Fruit fly (Drosophila melanogaster) whole organism, adult: ENCODE data around the gene GstD10.
A peak's percentile ranks its signal among the peaks of the same experiment; 100 is the strongest.

Experiments
- CG11617 ChIP-seq: fragments of 200-800 bp; sonication (Bioruptor generic); optimal IDR thresholded peaks from 2 replicates; lab custom pipeline; 2017; ENCODE audit warnings: mild to moderate bottlenecking, missing biosample characterization, missing genetic modification reagents, missing genetic modification characterization
- CG12768 ChIP-seq: fragments of 200-800 bp; sonication (Bioruptor generic); optimal IDR thresholded peaks from 2 replicates; lab custom pipeline; 2017; ENCODE audit warnings: missing biosample characterization, missing genetic modification characterization, mild to moderate bottlenecking, moderate library complexity, missing genetic modification reagents
- CG14711 ChIP-seq: fragments of 200-800 bp; sonication (Bioruptor generic); optimal IDR thresholded peaks from 2 replicates; lab custom pipeline; 2018; ENCODE audit warnings: missing biosample characterization, mild to moderate bottlenecking, missing genetic modification characterization, moderate library complexity
- CG1620 ChIP-seq: fragments of 200-800 bp; sonication (Bioruptor generic); optimal IDR thresholded peaks from 2 replicates; lab custom pipeline; 2016; ENCODE audit warnings: missing biosample characterization, missing genetic modification characterization
- CG33017 ChIP-seq: fragments of 200-800 bp; sonication (Bioruptor generic); optimal IDR thresholded peaks from 2 replicates; lab custom pipeline; 2018; ENCODE audit warnings: missing biosample characterization, mild to moderate bottlenecking, missing genetic modification characterization, moderate library complexity
- CG5204 ChIP-seq: fragments of 200-800 bp; sonication (Bioruptor generic); optimal IDR thresholded peaks from 2 replicates; lab custom pipeline; 2016; ENCODE audit warnings: missing biosample characterization, missing genetic modification characterization
- CG7045 ChIP-seq: fragments of 200-800 bp; sonication (Bioruptor generic); optimal IDR thresholded peaks from 2 replicates; lab custom pipeline; 2017; ENCODE audit warnings: missing biosample characterization, mild to moderate bottlenecking, missing genetic modification characterization
- CG7101 ChIP-seq: fragments of 200-800 bp; sonication (Bioruptor generic); optimal IDR thresholded peaks from 2 replicates; lab custom pipeline; 2018; ENCODE audit warnings: missing biosample characterization, mild to moderate bottlenecking, missing genetic modification characterization, moderate library complexity
- Clk ChIP-seq: fragments of 200-800 bp; sonication (Bioruptor generic); optimal IDR thresholded peaks from 2 replicates; lab custom pipeline; 2017; ENCODE audit warnings: missing biosample characterization, missing genetic modification characterization
- Crg-1 ChIP-seq: fragments of 200-800 bp; sonication (Bioruptor generic); optimal IDR thresholded peaks from 2 replicates; lab custom pipeline; 2016; ENCODE audit warnings: missing biosample characterization, missing genetic modification characterization
- Hr96 ChIP-seq: fragments of 200-800 bp; sonication (Bioruptor generic); optimal IDR thresholded peaks from 2 replicates; lab custom pipeline; 2016; ENCODE audit warnings: missing biosample characterization, missing genetic modification characterization
- Mnt ChIP-seq: fragments of 200-800 bp; sonication (Bioruptor generic); optimal IDR thresholded peaks from 2 replicates; lab custom pipeline; 2016; ENCODE audit warnings: missing biosample characterization, mild to moderate bottlenecking, missing genetic modification characterization
- bab1 ChIP-seq: fragments of 200-800 bp; sonication (Bioruptor generic); optimal IDR thresholded peaks from 3 replicates; lab custom pipeline; 2019; ENCODE audit warnings: missing biosample characterization, mild to moderate bottlenecking, missing genetic modification characterization, moderate library complexity
- cic ChIP-seq: fragments of 200-800 bp; sonication (Bioruptor generic); optimal IDR thresholded peaks from 2 replicates; lab custom pipeline; 2017; ENCODE audit warnings: missing biosample characterization, mild to moderate bottlenecking, missing genetic modification characterization, moderate library complexity
- cnc ChIP-seq, 2 experiments: fragments of >200 bp; optimal IDR thresholded peaks; 2 replicates each; lab custom pipeline; 2017
- kay ChIP-seq: fragments of 200-800 bp; sonication (Bioruptor generic); peaks from one replicate; lab custom pipeline; 2016; ENCODE audit warnings: missing biosample characterization, missing genetic modification characterization, borderline replicate concordance
- ovo ChIP-seq: fragments of 200-800 bp; sonication (Bioruptor generic); optimal IDR thresholded peaks from 2 replicates; lab custom pipeline; 2016; ENCODE audit warnings: missing biosample characterization, missing genetic modification characterization
- pad ChIP-seq: fragments of 200-800 bp; sonication (Bioruptor generic); optimal IDR thresholded peaks from 3 replicates; lab custom pipeline; 2017; ENCODE audit warnings: missing biosample characterization, missing genetic modification characterization, mild to moderate bottlenecking, moderate library complexity, missing genetic modification reagents
- tj ChIP-seq: fragments of 200-800 bp; sonication (Bioruptor generic); optimal IDR thresholded peaks from 3 replicates; lab custom pipeline; 2017; ENCODE audit warnings: missing biosample characterization, mild to moderate bottlenecking, missing genetic modification characterization, moderate library complexity
- toe ChIP-seq: fragments of 200-800 bp; sonication (Bioruptor generic); optimal IDR thresholded peaks from 2 replicates; lab custom pipeline; 2016; ENCODE audit warnings: missing biosample characterization, missing genetic modification characterization

The GstD10 gene

dm6 chr3R:12398620-12399247 is 33.2 kb upstream of the GstD10 start, which contains the start of gene Cyp9f3:
TSS of gene Cyp9f3 (minus strand) at chr3R:12398929.
- no peak for TF ChIP-seq Crg-1 (GFP tag; lab: Kevin White, UChicago)
- TF ChIP-seq cic (GFP tag; lab: Kevin White, UChicago), result peak; percentile 25
- peak; percentile 45 for TF ChIP-seq pad (GFP tag; lab: Kevin White, UChicago)
- TF ChIP-seq toe, result no peak
- no peak for TF ChIP-seq CG12768
- no peak for TF ChIP-seq CG5204
- TF ChIP-seq bab1, result no peak
- no peak for TF ChIP-seq tj (GFP tag; lab: Kevin White, UChicago)
- TF ChIP-seq CG7101 (tag; lab: Kevin White, UChicago), result no peak
- TF ChIP-seq CG1620, result no peak
- no peak for TF ChIP-seq cnc (optimal IDR thresholded peaks at IDR 0.05; lab: Kevin White, UChicago)
- no peak for TF ChIP-seq Clk (GFP tag; lab: Kevin White, UChicago)
- no peak for TF ChIP-seq kay

dm6 chr3R:12398054-12398453 is 32.5 kb upstream of the GstD10 start:
- TF ChIP-seq CG11617, result no peak
- no peak for TF ChIP-seq Crg-1 (GFP tag; lab: Kevin White, UChicago)
- no peak for TF ChIP-seq tj (GFP tag; lab: Kevin White, UChicago)
- TF ChIP-seq CG7045 (GFP tag; lab: Kevin White, UChicago), result peak; percentile 49
- TF ChIP-seq Mnt (GFP tag; lab: Kevin White, UChicago), result no peak
- TF ChIP-seq cic (GFP tag; lab: Kevin White, UChicago), result no peak
- no peak for TF ChIP-seq bab1
- TF ChIP-seq pad (GFP tag; lab: Kevin White, UChicago), result no peak
- TF ChIP-seq kay, result peak; percentile 88
- peak; percentile 7 for TF ChIP-seq CG14711 (tag; lab: Kevin White, UChicago)
- TF ChIP-seq ovo (GFP tag; lab: Kevin White, UChicago), result no peak
- no peak for TF ChIP-seq Hr96
- TF ChIP-seq CG5204, result no peak
- no peak for TF ChIP-seq cnc (optimal IDR thresholded peaks at IDR 0.05; lab: Kevin White, UChicago)

dm6 chr3R:12395880-12396279 is 30.3 kb upstream of the GstD10 start, which contains the start of the genes CG10096 and CG10097:
TSS of gene CG10096 (minus strand) at chr3R:12395980.
TSS of gene CG10097 (minus strand) at chr3R:12395980.
- peak; percentile 75 for TF ChIP-seq kay
- no peak for TF ChIP-seq cic (GFP tag; lab: Kevin White, UChicago)

- TF ChIP-seq cic (GFP tag; lab: Kevin White, UChicago) (no peak), ovo (GFP tag; lab: Kevin White, UChicago) (no peak), CG11617 (no peak)
These were observed 21.4 kb upstream of the GstD10 start, which contains the start of gene CG33098 for dm6 chr3R:12386965-12387364. TSS of gene CG33098 (plus strand) at chr3R:12387188.

- no peak for TF ChIP-seq kay
- no peak for TF ChIP-seq ovo (GFP tag; lab: Kevin White, UChicago)
These were observed 20.4 kb upstream of the GstD10 start, which contains the start of gene Sol1 for dm6 chr3R:12385949-12386348. TSS of gene Sol1 (plus strand) at chr3R:12386249.

dm6 chr3R:12384274-12384673 is 18.7 kb upstream of the GstD10 start:
- no peak for TF ChIP-seq CG7101 (tag; lab: Kevin White, UChicago)
- no peak for TF ChIP-seq toe
- no peak for TF ChIP-seq pad (GFP tag; lab: Kevin White, UChicago)
- no peak for TF ChIP-seq CG33017 (tag; lab: Kevin White, UChicago)
- TF ChIP-seq Crg-1 (GFP tag; lab: Kevin White, UChicago), result no peak
- no peak for TF ChIP-seq Clk (GFP tag; lab: Kevin White, UChicago)
- TF ChIP-seq ovo (GFP tag; lab: Kevin White, UChicago), result no peak
- TF ChIP-seq tj (GFP tag; lab: Kevin White, UChicago), result no peak
- no peak for TF ChIP-seq CG5204
- TF ChIP-seq CG14711 (tag; lab: Kevin White, UChicago), result no peak
- no peak for TF ChIP-seq bab1
- no peak for TF ChIP-seq CG7045 (GFP tag; lab: Kevin White, UChicago)
- no peak for TF ChIP-seq Hr96
- TF ChIP-seq CG12768, result no peak
- TF ChIP-seq Mnt (GFP tag; lab: Kevin White, UChicago), result no peak
- TF ChIP-seq cic (GFP tag; lab: Kevin White, UChicago), result no peak
- no peak for TF ChIP-seq cnc (optimal IDR thresholded peaks at IDR 0.05; lab: Kevin White, UChicago)
- no peak for TF ChIP-seq CG1620

dm6 chr3R:12383784-12384183 is 18.2 kb upstream of the GstD10 start:
- TF ChIP-seq cic (GFP tag; lab: Kevin White, UChicago), result no peak
- TF ChIP-seq bab1, result peak; percentile 14
- no peak for TF ChIP-seq Hr96
- TF ChIP-seq CG11617, result no peak
- TF ChIP-seq CG7045 (GFP tag; lab: Kevin White, UChicago), result no peak
- no peak for TF ChIP-seq toe
- no peak for TF ChIP-seq CG33017 (tag; lab: Kevin White, UChicago)
- peak; percentile 95 for TF ChIP-seq kay
- TF ChIP-seq CG14711 (tag; lab: Kevin White, UChicago), result no peak
- no peak for TF ChIP-seq pad (GFP tag; lab: Kevin White, UChicago)
- no peak for TF ChIP-seq CG12768
